Fruit fly (Drosophila melanogaster) whole organism, embryonic: ENCODE data around the gene CG5096.

ENCODE experiments used
- Abd-B ChIP-seq: fragments of 200-800 bp; sonication (Bioruptor generic); optimal IDR thresholded peaks from 2 replicates; lab custom pipeline; 2018; ENCODE audit warnings: missing biosample characterization, mild to moderate bottlenecking, missing genetic modification characterization, moderate library complexity
- BEAF-32 ChIP-seq: fragments of 200-800 bp; sonication (Bioruptor generic); optimal IDR thresholded peaks from 3 replicates; lab custom pipeline; 2017; ENCODE audit warnings: missing biosample characterization, missing genetic modification characterization, mild to moderate bottlenecking, moderate library complexity, missing genetic modification reagents
- CG10565 ChIP-seq: fragments of 200-800 bp; sonication (Bioruptor generic); optimal IDR thresholded peaks from 3 replicates; lab custom pipeline; 2016; ENCODE audit warnings: missing biosample characterization, mild to moderate bottlenecking, missing genetic modification characterization
- CG11398 ChIP-seq: fragments of 200-800 bp; sonication (Bioruptor generic); optimal IDR thresholded peaks from 2 replicates; lab custom pipeline; 2016; ENCODE audit warnings: missing biosample characterization, missing genetic modification characterization
- CG12104 ChIP-seq: fragments of 200-800 bp; sonication (Bioruptor generic); optimal IDR thresholded peaks from 3 replicates; lab custom pipeline; 2016; ENCODE audit warnings: missing biosample characterization, missing genetic modification characterization
- CG12391 ChIP-seq: fragments of 200-800 bp; sonication (Bioruptor generic); optimal IDR thresholded peaks from 3 replicates; lab custom pipeline; 2018; ENCODE audit warnings: missing biosample characterization, mild to moderate bottlenecking, missing genetic modification characterization, moderate library complexity
- CG13296 ChIP-seq: fragments of 200-800 bp; sonication (Bioruptor generic); optimal IDR thresholded peaks from 3 replicates; lab custom pipeline; 2018; ENCODE audit warnings: missing biosample characterization, mild to moderate bottlenecking, missing genetic modification characterization
- CG13894 ChIP-seq: fragments of 200-800 bp; sonication (Bioruptor generic); optimal IDR thresholded peaks from 3 replicates; lab custom pipeline; 2018; ENCODE audit warnings: missing biosample characterization, mild to moderate bottlenecking, missing genetic modification characterization, moderate library complexity
- CG15073 ChIP-seq: fragments of 200-800 bp; sonication (Bioruptor generic); optimal IDR thresholded peaks from 2 replicates; lab custom pipeline; 2016; ENCODE audit warnings: missing biosample characterization, missing genetic modification characterization
- CG16779 ChIP-seq: fragments of 200-800 bp; sonication (Bioruptor generic); IDR thresholded peaks from 2 replicates; pipeline ENCODE4 v1.3.6; 2022; ENCODE audit warnings: missing biosample characterization, missing genetic modification characterization
- CG16863 ChIP-seq: fragments of 200-800 bp; sonication (Bioruptor generic); optimal IDR thresholded peaks from 3 replicates; lab custom pipeline; 2016; ENCODE audit warnings: missing biosample characterization, missing genetic modification characterization
- CG2889 ChIP-seq: fragments of 200-800 bp; sonication (Bioruptor generic); IDR thresholded peaks from 3 replicates; pipeline ENCODE4 v1.3.6; 2022; ENCODE audit warnings: missing biosample characterization, missing genetic modification characterization
- CG30403 ChIP-seq: fragments of 200-800 bp; sonication (Bioruptor generic); optimal IDR thresholded peaks from 3 replicates; lab custom pipeline; 2016; ENCODE audit warnings: missing biosample characterization, missing genetic modification characterization
- CG31224 ChIP-seq: fragments of 200-800 bp; sonication (Bioruptor generic); IDR thresholded peaks from 2 replicates; pipeline ENCODE4 v1.3.6; 2022; ENCODE audit warnings: missing biosample characterization, missing genetic modification characterization
- CG33213 ChIP-seq: fragments of 200-800 bp; sonication (Bioruptor generic); optimal IDR thresholded peaks from 3 replicates; lab custom pipeline; 2016; ENCODE audit warnings: missing biosample characterization, missing genetic modification characterization
- CG3407 ChIP-seq: fragments of 200-800 bp; sonication (Bioruptor generic); optimal IDR thresholded peaks from 2 replicates; lab custom pipeline; 2018; ENCODE audit warnings: missing biosample characterization, mild to moderate bottlenecking, missing genetic modification characterization
- CG34224 ChIP-seq: fragments of 200-800 bp; sonication (Bioruptor generic); IDR thresholded peaks from 3 replicates; pipeline ENCODE4 v1.3.6; 2022; ENCODE audit warnings: missing biosample characterization, missing genetic modification characterization; ENCODE audit not compliant: partially characterized antibody
- CG4707 ChIP-seq: fragments of 200-800 bp; sonication (Bioruptor generic); optimal IDR thresholded peaks from 2 replicates; lab custom pipeline; 2018; ENCODE audit warnings: missing biosample characterization, mild to moderate bottlenecking, missing genetic modification characterization, moderate library complexity
- CG5953 ChIP-seq: fragments of 200-800 bp; sonication (Bioruptor generic); IDR thresholded peaks from 2 replicates; pipeline ENCODE4 v1.3.6; 2022; ENCODE audit warnings: missing biosample characterization, missing genetic modification characterization
- CG7963 ChIP-seq: fragments of 200-800 bp; sonication (Bioruptor generic); IDR thresholded peaks from 3 replicates; pipeline ENCODE4 v1.3.6; 2022; ENCODE audit warnings: missing biosample characterization, missing genetic modification characterization; ENCODE audit not compliant: partially characterized antibody
- CG8388 ChIP-seq: fragments of 200-800 bp; sonication (Bioruptor generic); optimal IDR thresholded peaks from 2 replicates; lab custom pipeline; 2019; ENCODE audit warnings: missing biosample characterization, mild to moderate bottlenecking, missing genetic modification characterization, moderate library complexity
- D19B ChIP-seq: fragments of 200-800 bp; sonication (Bioruptor generic); optimal IDR thresholded peaks from 2 replicates; lab custom pipeline; 2017; ENCODE audit warnings: missing biosample characterization, mild to moderate bottlenecking, missing genetic modification characterization
- Dad ChIP-seq: fragments of 200-800 bp; sonication (Bioruptor generic); optimal IDR thresholded peaks from 3 replicates; lab custom pipeline; 2016; ENCODE audit warnings: missing biosample characterization, missing genetic modification characterization
- Doc3 ChIP-seq: fragments of 200-800 bp; sonication (Bioruptor generic); IDR thresholded peaks from 3 replicates; pipeline ENCODE4 v1.3.6; 2022; ENCODE audit warnings: missing biosample characterization, missing genetic modification characterization; ENCODE audit not compliant: partially characterized antibody
- Dref ChIP-seq: fragments of 200-800 bp; sonication (Bioruptor generic); IDR thresholded peaks from 2 replicates; pipeline ENCODE4 v1.3.6; 2022; ENCODE audit warnings: missing biosample characterization, missing genetic modification characterization
- Drgx ChIP-seq: fragments of 200-800 bp; sonication (Bioruptor generic); IDR thresholded peaks from 2 replicates; pipeline ENCODE4 v1.3.6; 2022; ENCODE audit warnings: missing biosample characterization, missing genetic modification characterization
- GATAe ChIP-seq: fragments of 200-800 bp; sonication (Bioruptor generic); conservative IDR thresholded peaks from 2 replicates; pipeline ENCODE4 v1.3.6; 2022; ENCODE audit warnings: missing biosample characterization, missing genetic modification characterization
- Hand ChIP-seq: fragments of 200-800 bp; sonication (Bioruptor generic); optimal IDR thresholded peaks from 2 replicates; lab custom pipeline; 2017; ENCODE audit warnings: mild to moderate bottlenecking, missing biosample characterization, missing genetic modification reagents, missing genetic modification characterization
- Hey ChIP-seq: fragments of 200-800 bp; sonication (Bioruptor generic); optimal IDR thresholded peaks from 3 replicates; lab custom pipeline; 2018; ENCODE audit warnings: missing biosample characterization, mild to moderate bottlenecking, missing genetic modification characterization
- Hmr ChIP-seq: fragments of 200-800 bp; sonication (Bioruptor generic); optimal IDR thresholded peaks from 3 replicates; lab custom pipeline; 2017; ENCODE audit warnings: mild to moderate bottlenecking, missing biosample characterization, missing genetic modification reagents, missing genetic modification characterization
- Mad ChIP-seq: fragments of 200-800 bp; sonication (Bioruptor generic); optimal IDR thresholded peaks from 2 replicates; lab custom pipeline; 2016; ENCODE audit warnings: missing biosample characterization, missing genetic modification characterization
- Poxn ChIP-seq: fragments of 200-800 bp; sonication (Bioruptor generic); IDR thresholded peaks from 2 replicates; pipeline ENCODE4 v1.3.6; 2022; ENCODE audit warnings: missing biosample characterization, missing genetic modification characterization
- Sin3A ChIP-seq: fragments of >200 bp; optimal IDR thresholded peaks from 2 replicates; lab custom pipeline; 2018
- Six4 ChIP-seq: fragments of 200-800 bp; sonication (Bioruptor generic); optimal IDR thresholded peaks from 2 replicates; lab custom pipeline; 2016; ENCODE audit warnings: missing biosample characterization, missing genetic modification characterization
- YL-1 ChIP-seq: fragments of 200-800 bp; sonication (Bioruptor generic); optimal IDR thresholded peaks from 3 replicates; lab custom pipeline; 2017; ENCODE audit warnings: missing biosample characterization, mild to moderate bottlenecking, missing genetic modification characterization
- amos ChIP-seq: fragments of 200-800 bp; sonication (Bioruptor generic); IDR thresholded peaks from 2 replicates; pipeline ENCODE4 v1.3.6; 2022; ENCODE audit warnings: missing biosample characterization, missing genetic modification characterization; ENCODE audit not compliant: partially characterized antibody
- dati ChIP-seq: fragments of 200-800 bp; sonication (Bioruptor generic); IDR thresholded peaks from 2 replicates; pipeline ENCODE4 v1.3.6; 2022; ENCODE audit warnings: missing biosample characterization, missing genetic modification characterization
- emc ChIP-seq: fragments of 200-800 bp; sonication (Bioruptor generic); optimal IDR thresholded peaks from 2 replicates; lab custom pipeline; 2016; ENCODE audit warnings: missing biosample characterization, missing genetic modification characterization
- esg ChIP-seq: fragments of 200-800 bp; sonication (Bioruptor generic); conservative IDR thresholded peaks from 2 replicates; pipeline ENCODE4 v1.3.6; 2022; ENCODE audit warnings: missing biosample characterization, missing genetic modification characterization
- exex ChIP-seq: fragments of 200-800 bp; sonication (Bioruptor generic); optimal IDR thresholded peaks from 4 replicates; lab custom pipeline; 2018; ENCODE audit warnings: missing biosample characterization, mild to moderate bottlenecking, missing genetic modification characterization, moderate library complexity
- fd96Cb ChIP-seq: fragments of 200-800 bp; sonication (Bioruptor generic); optimal IDR thresholded peaks from 2 replicates; lab custom pipeline; 2018; ENCODE audit warnings: missing biosample characterization, mild to moderate bottlenecking, missing genetic modification characterization, moderate library complexity
- ken ChIP-seq: fragments of 200-800 bp; sonication (Bioruptor generic); IDR thresholded peaks from 3 replicates; pipeline ENCODE4 v1.3.6; 2022; ENCODE audit warnings: missing biosample characterization, missing genetic modification characterization
- pb ChIP-seq: fragments of 200-800 bp; sonication (Bioruptor generic); optimal IDR thresholded peaks from 3 replicates; lab custom pipeline; 2016; ENCODE audit warnings: missing biosample characterization, missing genetic modification characterization
- pho ChIP-seq: fragments of 200-800 bp; sonication (Bioruptor generic); optimal IDR thresholded peaks from 2 replicates; lab custom pipeline; 2016; ENCODE audit warnings: missing biosample characterization, missing genetic modification characterization
- psq ChIP-seq: fragments of 200-800 bp; sonication (Bioruptor generic); optimal IDR thresholded peaks from 2 replicates; lab custom pipeline; 2017; ENCODE audit warnings: missing biosample characterization, missing genetic modification characterization
- repo ChIP-seq: fragments of 200-800 bp; sonication (Bioruptor generic); optimal IDR thresholded peaks from 2 replicates; lab custom pipeline; 2016; ENCODE audit warnings: missing biosample characterization, missing genetic modification characterization
- sens-2 ChIP-seq: fragments of 200-800 bp; sonication (Bioruptor generic); IDR thresholded peaks from 2 replicates; pipeline ENCODE4 v1.3.6; 2022; ENCODE audit warnings: missing biosample characterization, missing genetic modification characterization
- sisA ChIP-seq: fragments of 200-800 bp; sonication (Bioruptor generic); IDR thresholded peaks from 2 replicates; pipeline ENCODE4 v1.3.6; 2022; ENCODE audit warnings: missing biosample characterization, missing genetic modification characterization
- tap ChIP-seq: fragments of 200-800 bp; optimal IDR thresholded peaks from 3 replicates; lab custom pipeline; 2019; ENCODE audit warnings: missing biosample characterization, mild to moderate bottlenecking, missing genetic modification characterization, moderate library complexity
- trh ChIP-seq: fragments of 200-800 bp; sonication (Bioruptor generic); optimal IDR thresholded peaks from 2 replicates; lab custom pipeline; 2016; ENCODE audit warnings: missing biosample characterization, missing genetic modification characterization
- twi ChIP-seq: fragments of 200-800 bp; optimal IDR thresholded peaks from 2 replicates; lab custom pipeline; 2019; ENCODE audit warnings: missing biosample characterization, mild to moderate bottlenecking, missing genetic modification characterization, moderate library complexity
- unc-4 ChIP-seq: fragments of 200-800 bp; sonication (Bioruptor generic); IDR thresholded peaks from 2 replicates; pipeline ENCODE4 v1.3.6; 2022; ENCODE audit warnings: missing biosample characterization, missing genetic modification characterization; ENCODE audit not compliant: partially characterized antibody
- zfh2 ChIP-seq: fragments of 200-800 bp; sonication (Bioruptor generic); optimal IDR thresholded peaks from 2 replicates; lab custom pipeline; 2016; ENCODE audit warnings: missing biosample characterization, missing genetic modification characterization

The CG5096 gene

DNA sequence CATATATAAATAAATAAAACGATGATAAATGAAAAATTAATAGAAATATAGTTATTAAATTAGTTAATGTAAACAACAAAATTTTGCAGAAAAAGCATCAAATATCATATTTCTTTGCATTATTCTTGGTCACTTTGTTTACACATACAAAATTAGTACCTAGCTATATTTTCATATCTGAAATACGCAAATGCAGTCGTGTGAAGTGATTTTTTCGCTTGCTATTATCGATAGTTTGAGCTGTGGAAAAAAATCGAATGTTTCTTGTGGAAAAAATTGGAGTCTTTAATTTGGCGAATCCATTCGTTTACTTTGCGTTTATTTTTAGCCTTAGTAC is 14.4 kb downstream of the CG5096 start, which contains the start of gene Cnot4 (continued):
- TF ChIP-seq tap (tag; lab: Kevin White, UChicago) (no peak), CG5953 (no peak), D19B (GFP tag; lab: Kevin White, UChicago) (no peak), CG4707 (GFP tag; lab: Kevin White, UChicago) (no peak), CG15073 (GFP tag; lab: Kevin White, UChicago) (no peak), twi (tag; lab: Kevin White, UChicago) (no peak), CG8388 (GFP tag; lab: Kevin White, UChicago) (no peak), GATAe (no peak), emc (GFP tag; lab: Kevin White, UChicago) (no peak), Dref (GFP tag; lab: Robert Waterston, UW) (peak; percentile 71), psq (GFP tag; lab: Kevin White, UChicago) (no peak), CG16863 (no peak), Hand (no peak), CG7963 (GFP tag; lab: Robert Waterston, UW) (no peak), CG10565 (no peak), CG12391 (peak; percentile 33), CG11398 (GFP tag; lab: Kevin White, UChicago) (no peak), ken (GFP tag; lab: Robert Waterston, UW) (no peak), pb (no peak), CG13894 (tag; lab: Kevin White, UChicago) (no peak), Six4 (GFP tag; lab: Kevin White, UChicago) (no peak), zfh2 (no peak), Poxn (no peak), CG33213 (GFP tag; lab: Kevin White, UChicago) (no peak), esg (no peak), Hmr (GFP tag; lab: Kevin White, UChicago) (no peak), YL-1 (GFP tag; lab: Kevin White, UChicago) (no peak), trh (GFP tag; lab: Kevin White, UChicago) (no peak), pho (GFP tag; lab: Kevin White, UChicago) (no peak), CG12104 (GFP tag; lab: Kevin White, UChicago) (no peak), exex (tag; lab: Kevin White, UChicago) (no peak), Doc3 (GFP tag; lab: Robert Waterston, UW) (peak; percentile 38; the same call in 1 of the 3 replicates), CG30403 (GFP tag; lab: Kevin White, UChicago) (no peak), Mad (no peak), amos (peak; percentile 49; the same call in 1 of the 2 replicates), unc-4 (GFP tag; lab: Robert Waterston, UW) (0 out of 2 replicates have a peak, but pooled peaks have one; percentile 25), CG3407 (no peak), CG13296 (GFP tag; lab: Kevin White, UChicago) (no peak), CG31224 (no peak), fd96Cb (tag; lab: Kevin White, UChicago) (no peak), CG34224 (no peak), dati (no peak), Hey (no peak), sens-2 (GFP tag; lab: Robert Waterston, UW) (no peak), CG16779 (GFP tag; lab: Robert Waterston, UW) (no peak), Sin3A (lab: Kevin White, UChicago) (no peak), Drgx (GFP tag; lab: Robert Waterston, UW) (no peak), repo (GFP tag; lab: Kevin White, UChicago) (no peak), CG2889 (GFP tag; lab: Robert Waterston, UW) (no peak), BEAF-32 (GFP tag; lab: Kevin White, UChicago) (peak; percentile 69), Abd-B (no peak), Dad (GFP tag; lab: Kevin White, UChicago) (no peak), sisA (GFP tag; lab: Robert Waterston, UW) (no peak)
